Fruit fly (Drosophila melanogaster) whole organism, embryonic: ENCODE measurements around the gene GluRIIE.

Experiments
- Awh ChIP-seq: fragments of 200-800 bp; sonication (Bioruptor generic); IDR thresholded peaks from 2 replicates; pipeline ENCODE4, ENCODE4 v1.3.6; 2022; ENCODE audit warnings: missing biosample characterization, missing genetic modification characterization
- CG11504 ChIP-seq: fragments of 200-800 bp; sonication (Bioruptor generic); optimal IDR thresholded peaks from 3 replicates; lab custom pipeline; 2019; ENCODE audit warnings: missing biosample characterization, mild to moderate bottlenecking, missing genetic modification characterization, moderate library complexity
- CG11696 ChIP-seq: fragments of 200-800 bp; sonication (Bioruptor generic); IDR thresholded peaks from 2 replicates; pipeline ENCODE4 v1.3.6; 2022; ENCODE audit warnings: missing biosample characterization, missing genetic modification characterization
- CG12155 ChIP-seq: fragments of 200-800 bp; sonication (Bioruptor generic); optimal IDR thresholded peaks from 3 replicates; lab custom pipeline; 2016; ENCODE audit warnings: missing biosample characterization, missing genetic modification characterization
- CG16813 ChIP-seq: fragments of 200-800 bp; sonication (Bioruptor generic); IDR thresholded peaks from 3 replicates; pipeline ENCODE4 v1.3.6; 2022; ENCODE audit warnings: missing biosample characterization, missing genetic modification characterization; ENCODE audit not compliant: partially characterized antibody
- CG7786 ChIP-seq: fragments of 200-800 bp; sonication (Bioruptor generic); optimal IDR thresholded peaks from 2 replicates; lab custom pipeline; 2016; ENCODE audit warnings: missing biosample characterization, missing genetic modification characterization
- NFAT ChIP-seq: fragments of 200-800 bp; sonication (Bioruptor generic); IDR thresholded peaks from 2 replicates; pipeline ENCODE4 v1.3.6; 2022; ENCODE audit warnings: missing biosample characterization, missing genetic modification characterization
- Optix ChIP-seq: fragments of 200-800 bp; sonication (Bioruptor generic); IDR thresholded peaks from 3 replicates; pipeline ENCODE4 v1.3.6; 2022; ENCODE audit warnings: missing biosample characterization, missing genetic modification characterization
- bowl ChIP-seq: fragments of 200-800 bp; sonication (Bioruptor generic); IDR thresholded peaks from 2 replicates; pipeline ENCODE4 v1.3.6; 2022; ENCODE audit warnings: missing biosample characterization, missing genetic modification characterization
- gfzf ChIP-seq: fragments of 200-800 bp; sonication (Bioruptor generic); optimal IDR thresholded peaks from 2 replicates; lab custom pipeline; 2016; ENCODE audit warnings: missing biosample characterization, mild to moderate bottlenecking, missing genetic modification characterization, moderate library complexity
- lmd ChIP-seq: fragments of 200-800 bp; sonication (Bioruptor generic); IDR thresholded peaks from 2 replicates; pipeline ENCODE4 v1.3.6; 2022; ENCODE audit warnings: missing biosample characterization, missing genetic modification characterization
- rib ChIP-seq: fragments of 200-800 bp; sonication (Bioruptor generic); IDR thresholded peaks from 2 replicates; pipeline ENCODE4 v1.3.6; 2022; ENCODE audit warnings: missing biosample characterization, missing genetic modification characterization
- sc ChIP-seq, 3 experiments: fragments of >200 bp in 2 of 3; fragments of 200-800 bp in 1 of 3; sonication (Bioruptor generic) in 1 of 3; optimal IDR thresholded peaks; 2 replicates in 2 of 3; 3 replicates in 1 of 3; lab custom pipeline; 2017; ENCODE audit warnings: mild to moderate bottlenecking in 1 of 3, missing biosample characterization in 1 of 3, missing genetic modification characterization in 1 of 3, missing genetic modification reagents in 1 of 3
- slou ChIP-seq: fragments of 200-800 bp; sonication (Bioruptor generic); optimal IDR thresholded peaks from 3 replicates; lab custom pipeline; 2016; ENCODE audit warnings: missing biosample characterization, missing genetic modification characterization
- stwl ChIP-seq: fragments of 200-800 bp; sonication (Bioruptor generic); optimal IDR thresholded peaks from 3 replicates; lab custom pipeline; 2018; ENCODE audit warnings: missing biosample characterization, mild to moderate bottlenecking, missing genetic modification characterization, moderate library complexity
- zen2 ChIP-seq: fragments of 200-800 bp; sonication (Bioruptor generic); IDR thresholded peaks from 3 replicates; pipeline ENCODE4 v1.3.6; 2022; ENCODE audit warnings: missing biosample characterization, missing genetic modification characterization; ENCODE audit not compliant: partially characterized antibody

Gene GluRIIE

dm6 chr3R:20594194-20595144 is 54.0 kb downstream of the GluRIIE start (continued):
- peak; percentile 89 for TF ChIP-seq lmd
- no peak for TF ChIP-seq CG16813 (GFP tag; lab: Robert Waterston, UW)
- peak; percentile 37 for TF ChIP-seq stwl (tag; lab: Kevin White, UChicago)
- TF ChIP-seq Awh: peak; percentile 72
- no peak for TF ChIP-seq CG7786 (GFP tag; lab: Kevin White, UChicago)
- TF ChIP-seq slou: peak; percentile 67
- no peak for TF ChIP-seq gfzf
- no peak for TF ChIP-seq sc (optimal IDR thresholded peaks at IDR 0.05; lab: Kevin White, UChicago)
- peak; percentile 87 for TF ChIP-seq sc (GFP tag; optimal IDR thresholded peaks at IDR 0.05; lab: Kevin White, UChicago)
- peak; percentile 38; the same call in 1 of the 2 replicates for TF ChIP-seq rib (GFP tag; lab: Robert Waterston, UW)
- peak; percentile 77 for TF ChIP-seq CG12155 (GFP tag; lab: Kevin White, UChicago)
- TF ChIP-seq zen2 (GFP tag; lab: Robert Waterston, UW): no peak
- TF ChIP-seq Optix: peak; percentile 52; the same call in 1 of the 3 replicates
- peak; percentile 95 for TF ChIP-seq CG11504
- TF ChIP-seq CG11696 (GFP tag; lab: Robert Waterston, UW): 0 out of 2 replicates have a peak, but pooled peaks have one; percentile 23
- peak; percentile 28; the same call in 1 of the 2 replicates for TF ChIP-seq bowl (GFP tag; lab: Robert Waterston, UW)
- TF ChIP-seq NFAT: 0 out of 2 replicates have a peak, but pooled peaks have one; percentile 8
- TF ChIP-seq, all 482 proteins: peak for 326
